Worm (Caenorhabditis elegans) whole organism, L2 larva: ENCODE data around the gene ZK1067.3.

ENCODE experiments used
- C34F6.9 ChIP-seq: fragments of 150-350 bp; optimal IDR thresholded peaks from 2 replicates; lab custom pipeline; 2014; ENCODE audit warnings: missing biosample characterization, missing genetic modification characterization
- F13H6.1 ChIP-seq: sonication (generic microtip); optimal IDR thresholded peaks from 2 replicates; lab custom pipeline; 2016; ENCODE audit warnings: missing genetic modification characterization, missing compliant biosample characterization
- R02D3.7 ChIP-seq: fragments of 150-350 bp; optimal IDR thresholded peaks from 2 replicates; lab custom pipeline; 2014; ENCODE audit warnings: missing biosample characterization, missing genetic modification characterization
- Y55F3AM.14 ChIP-seq: fragments of 200-800 bp; sonication (Bioruptor generic); optimal IDR thresholded peaks from 2 replicates; lab custom pipeline; 2018; ENCODE audit warnings: mild to moderate bottlenecking, missing genetic modification characterization, missing compliant biosample characterization
- alr-1 ChIP-seq: fragments of 150-350 bp; optimal IDR thresholded peaks from 2 replicates; lab custom pipeline; 2014; ENCODE audit warnings: missing biosample characterization, missing genetic modification characterization
- ama-1 ChIP-seq: fragments of 150-350 bp; optimal IDR thresholded peaks from 2 replicates; lab custom pipeline; 2018; ENCODE audit warnings: inconsistent platforms
- ceh-16 ChIP-seq: fragments of 150-350 bp; optimal IDR thresholded peaks from 2 replicates; lab custom pipeline; 2014; ENCODE audit warnings: missing biosample characterization, missing genetic modification characterization
- ceh-82 ChIP-seq: fragments of 150-350 bp; optimal IDR thresholded peaks from 2 replicates; lab custom pipeline; 2014; ENCODE audit warnings: missing biosample characterization, missing genetic modification characterization
- crh-2 ChIP-seq: sonication (generic microtip); optimal IDR thresholded peaks from 2 replicates; lab custom pipeline; 2017; ENCODE audit warnings: missing biosample characterization, missing genetic modification characterization
- dmd-4 ChIP-seq: sonication (generic microtip); optimal IDR thresholded peaks from 2 replicates; lab custom pipeline; 2017; ENCODE audit warnings: missing biosample characterization, missing genetic modification characterization
- egl-27 ChIP-seq: sonication (generic microtip); optimal IDR thresholded peaks from 3 replicates; lab custom pipeline; 2017; ENCODE audit warnings: missing biosample characterization, missing genetic modification reagents, missing genetic modification characterization
- elt-1 ChIP-seq: fragments of 150-350 bp; optimal IDR thresholded peaks from 2 replicates; lab custom pipeline; 2014; ENCODE audit warnings: missing biosample characterization, missing genetic modification characterization
- fos-1 ChIP-seq: fragments of 150-350 bp; optimal IDR thresholded peaks from 2 replicates; lab custom pipeline; 2014; ENCODE audit warnings: missing biosample characterization, missing genetic modification characterization
- gmeb-1 ChIP-seq: fragments of 150-350 bp; optimal IDR thresholded peaks from 2 replicates; lab custom pipeline; 2014; ENCODE audit warnings: missing biosample characterization, missing genetic modification characterization
- lin-11 ChIP-seq: fragments of 150-350 bp; sonication (generic microtip); optimal IDR thresholded peaks from 2 replicates; lab custom pipeline; 2014; ENCODE audit warnings: missing biosample characterization, missing genetic modification characterization, inconsistent platforms, mixed read lengths
- lin-13 ChIP-seq: fragments of 150-350 bp; optimal IDR thresholded peaks from 2 replicates; lab custom pipeline; 2014; ENCODE audit warnings: missing biosample characterization, missing genetic modification reagents, missing genetic modification characterization
- lin-39 ChIP-seq: fragments of 150-350 bp; optimal IDR thresholded peaks from 2 replicates; lab custom pipeline; 2014; ENCODE audit warnings: missing biosample characterization, missing genetic modification reagents, missing genetic modification characterization
- lsy-2 ChIP-seq, 2 experiments: fragments of 150-350 bp in 1 of 2; sonication (generic microtip) in 1 of 2; optimal IDR thresholded peaks; 2 replicates each; lab custom pipeline; 2014 to 2017; ENCODE audit warnings: missing biosample characterization in 2 of 2, missing genetic modification characterization in 2 of 2
- mab-5 ChIP-seq: fragments of 150-350 bp; optimal IDR thresholded peaks from 2 replicates; lab custom pipeline; 2014; ENCODE audit warnings: missing biosample characterization, missing genetic modification characterization
- mbf-1 ChIP-seq: sonication (generic microtip); optimal IDR thresholded peaks from 2 replicates; lab custom pipeline; 2017; ENCODE audit warnings: missing biosample characterization, missing genetic modification characterization
- nhr-10 ChIP-seq: sonication (generic microtip); optimal IDR thresholded peaks from 2 replicates; lab custom pipeline; 2017; ENCODE audit warnings: missing biosample characterization, missing genetic modification characterization
- nhr-11 ChIP-seq: fragments of 150-350 bp; optimal IDR thresholded peaks from 2 replicates; lab custom pipeline; 2014; ENCODE audit warnings: missing biosample characterization, missing genetic modification characterization
- nhr-12 ChIP-seq: fragments of 150-350 bp; optimal IDR thresholded peaks from 2 replicates; lab custom pipeline; 2014; ENCODE audit warnings: missing biosample characterization, missing genetic modification characterization
- nhr-129 ChIP-seq: fragments of 150-350 bp; optimal IDR thresholded peaks from 2 replicates; lab custom pipeline; 2014; ENCODE audit warnings: missing biosample characterization, missing genetic modification characterization
- nhr-21 ChIP-seq: fragments of 150-350 bp; optimal IDR thresholded peaks from 2 replicates; lab custom pipeline; 2014; ENCODE audit warnings: missing biosample characterization, missing genetic modification characterization
- nhr-23 ChIP-seq: fragments of 150-350 bp; optimal IDR thresholded peaks from 2 replicates; lab custom pipeline; 2014; ENCODE audit warnings: missing biosample characterization, missing genetic modification reagents, missing genetic modification characterization
- nhr-25 ChIP-seq: fragments of 150-350 bp; sonication (generic microtip); optimal IDR thresholded peaks from 3 replicates; lab custom pipeline; 2014; ENCODE audit warnings: missing biosample characterization, missing genetic modification characterization
- nhr-6 ChIP-seq: fragments of 150-350 bp; optimal IDR thresholded peaks from 2 replicates; lab custom pipeline; 2014; ENCODE audit warnings: missing biosample characterization, missing genetic modification characterization
- nhr-77 ChIP-seq: fragments of 150-350 bp; optimal IDR thresholded peaks from 2 replicates; lab custom pipeline; 2014; ENCODE audit warnings: missing biosample characterization, missing genetic modification characterization
- sem-4 ChIP-seq: fragments of 150-350 bp; optimal IDR thresholded peaks from 2 replicates; lab custom pipeline; 2014; ENCODE audit warnings: missing biosample characterization, missing genetic modification reagents, missing genetic modification characterization
- sma-3 ChIP-seq: sonication (generic microtip); optimal IDR thresholded peaks from 2 replicates; lab custom pipeline; 2016; ENCODE audit warnings: missing genetic modification reagents, missing genetic modification characterization, missing compliant biosample characterization
- sma-9 ChIP-seq, 2 experiments: fragments of 150-350 bp in 1 of 2; sonication (generic microtip) in 1 of 2; optimal IDR thresholded peaks; 2 replicates each; lab custom pipeline; 2014 to 2016; ENCODE audit warnings: missing genetic modification characterization in 2 of 2, mild to moderate bottlenecking in 1 of 2, missing biosample characterization in 1 of 2, missing compliant biosample characterization in 1 of 2, missing genetic modification reagents in 1 of 2, moderate library complexity in 1 of 2
- unc-39 ChIP-seq: fragments of 150-350 bp; optimal IDR thresholded peaks from 2 replicates; lab custom pipeline; 2014; ENCODE audit warnings: missing biosample characterization, missing genetic modification characterization
- unc-55 ChIP-seq: fragments of 150-350 bp; sonication (generic microtip); optimal IDR thresholded peaks from 3 replicates; lab custom pipeline; 2014; ENCODE audit warnings: missing biosample characterization, missing genetic modification reagents, missing genetic modification characterization
- unc-62 ChIP-seq: fragments of 150-350 bp; optimal IDR thresholded peaks from 2 replicates; lab custom pipeline; 2014; ENCODE audit warnings: missing biosample characterization, missing genetic modification reagents, missing genetic modification characterization
- zag-1 ChIP-seq: fragments of 150-350 bp; optimal IDR thresholded peaks from 2 replicates; lab custom pipeline; 2014; ENCODE audit warnings: missing biosample characterization, missing genetic modification characterization
- ztf-1 ChIP-seq: fragments of 200-800 bp; sonication (Bioruptor generic); conservative IDR thresholded peaks from 2 replicates; pipeline ENCODE4 v1.3.6; 2022; ENCODE audit warnings: missing genetic modification characterization, missing compliant biosample characterization
- ztf-4 ChIP-seq: fragments of 150-350 bp; optimal IDR thresholded peaks from 2 replicates; lab custom pipeline; 2014; ENCODE audit warnings: missing biosample characterization, missing genetic modification characterization

ZK1067.3 gene

ce11 chrII:9262845-9263402 lies 39.9 kb downstream of the ZK1067.3 start:
- no peak for TF ChIP-seq Y55F3AM.14 (GFP tag; lab: Kevin White, UChicago)
- TF ChIP-seq fos-1 = no peak
- no peak for TF ChIP-seq dmd-4 (tag; lab: Kevin White, UChicago)
- no peak for TF ChIP-seq mab-5 (tag; lab: Kevin White, UChicago)
- no peak for TF ChIP-seq ceh-16
- no peak for TF ChIP-seq lin-11 (tag; lab: Kevin White, UChicago)
- no peak for TF ChIP-seq nhr-12
- no peak for TF ChIP-seq nhr-21
- no peak for TF ChIP-seq nhr-25 (tag; lab: Kevin White, UChicago)
- no peak for TF ChIP-seq nhr-11 (tag; lab: Kevin White, UChicago)
- no peak for TF ChIP-seq ama-1 (lab: Kevin White, UChicago)
- TF ChIP-seq unc-62 (GFP tag; lab: Kevin White, UChicago) = no peak

DNA sequence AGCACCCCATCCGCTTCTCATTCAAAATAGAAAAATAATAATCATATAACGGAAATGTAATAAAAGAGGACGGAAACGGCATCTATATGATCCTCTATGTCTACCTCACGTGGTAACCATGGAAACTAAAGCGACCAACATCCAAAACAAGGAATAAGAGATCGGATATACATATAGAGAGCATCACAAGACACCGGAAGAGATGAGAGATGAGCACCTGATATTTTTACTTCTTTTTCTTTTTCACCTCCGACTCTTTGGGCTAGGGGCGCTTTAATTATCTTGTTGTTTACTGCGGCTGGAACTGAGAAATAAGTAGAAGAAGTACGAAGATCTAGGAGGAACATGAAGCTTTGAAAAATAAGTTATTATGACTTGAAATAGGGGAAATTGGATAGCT lies 40.7 kb downstream of the ZK1067.3 start:
- TF ChIP-seq egl-27 (no peak), nhr-129 (tag; lab: Kevin White, UChicago) (peak; percentile 22), lsy-2 (tag; optimal IDR thresholded peaks at IDR 0.05; lab: Kevin White, UChicago) (peak in 1 of 2 experiments; percentile 49), sma-9 (GFP tag; optimal IDR thresholded peaks at IDR 0.05; lab: Kevin White, UChicago) (peak; percentile 17), sma-9 (tag; optimal IDR thresholded peaks at IDR 0.05; lab: Kevin White, UChicago) (no peak), C34F6.9 (tag; lab: Kevin White, UChicago) (peak; percentile 53), R02D3.7 (no peak)

DNA sequence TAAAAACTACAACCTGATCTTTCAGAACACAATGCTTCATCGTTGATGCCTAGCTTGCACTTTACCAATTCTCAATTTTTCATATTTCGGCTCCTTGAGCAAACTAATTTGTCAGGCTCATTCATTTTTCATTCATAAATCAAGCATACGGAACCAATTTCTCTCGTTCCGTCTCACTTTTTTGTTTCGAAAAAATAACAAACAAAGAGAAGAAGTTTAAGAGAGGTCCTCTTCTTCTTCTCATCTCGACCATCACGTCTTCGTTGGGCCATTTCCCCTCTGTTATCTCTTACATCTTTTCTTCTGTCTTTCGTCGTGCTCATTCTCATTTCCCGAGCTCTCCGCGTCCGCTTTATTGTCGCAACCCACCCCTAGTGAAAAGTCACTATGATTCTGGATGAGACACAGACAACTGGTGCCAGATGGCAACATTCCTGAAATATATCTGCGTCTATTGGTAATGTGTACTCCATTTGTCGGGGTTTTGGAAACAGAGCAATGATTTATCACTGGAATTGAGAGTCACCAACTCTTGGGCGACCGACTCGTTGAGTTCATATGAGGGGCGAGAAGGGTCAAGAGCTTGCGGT lies 41.7 kb downstream of the ZK1067.3 start:
- peak; percentile 72 for TF ChIP-seq zag-1
- TF ChIP-seq mab-5 (tag; lab: Kevin White, UChicago) = peak; percentile 83
- TF ChIP-seq mbf-1 (tag; lab: Kevin White, UChicago) = no peak
- peak; percentile 64 for TF ChIP-seq nhr-129 (tag; lab: Kevin White, UChicago)
- TF ChIP-seq sem-4 (tag; lab: Kevin White, UChicago) = peak; percentile 28
- no peak for TF ChIP-seq unc-39 (tag; lab: Kevin White, UChicago)
- peak; percentile 5 for TF ChIP-seq egl-27
- TF ChIP-seq nhr-6 = no peak
- TF ChIP-seq F13H6.1 (tag; lab: Kevin White, UChicago) = peak; percentile 50
- peak; percentile 57 for TF ChIP-seq C34F6.9 (tag; lab: Kevin White, UChicago)
- no peak for TF ChIP-seq nhr-25 (tag; lab: Kevin White, UChicago)
- TF ChIP-seq lsy-2 (tag; optimal IDR thresholded peaks at IDR 0.05; lab: Kevin White, UChicago) = peak in 1 of 2 experiments; percentile 51
- no peak for TF ChIP-seq alr-1 (tag; lab: Kevin White, UChicago)
- TF ChIP-seq ztf-1 (GFP tag; lab: Robert Waterston, UW) = no peak
- TF ChIP-seq crh-2 (tag; lab: Kevin White, UChicago) = peak; percentile 52
- no peak for TF ChIP-seq Y55F3AM.14 (GFP tag; lab: Kevin White, UChicago)
- peak; percentile 28 for TF ChIP-seq sma-9 (GFP tag; optimal IDR thresholded peaks at IDR 0.05; lab: Kevin White, UChicago)
- TF ChIP-seq sma-9 (tag; optimal IDR thresholded peaks at IDR 0.05; lab: Kevin White, UChicago) = no peak
- TF ChIP-seq dmd-4 (tag; lab: Kevin White, UChicago) = no peak
- peak; percentile 54 for TF ChIP-seq unc-55 (GFP tag; lab: Kevin White, UChicago)
- TF ChIP-seq ceh-82 (tag; lab: Kevin White, UChicago) = no peak
- TF ChIP-seq nhr-77 (tag; lab: Kevin White, UChicago) = no peak

DNA sequence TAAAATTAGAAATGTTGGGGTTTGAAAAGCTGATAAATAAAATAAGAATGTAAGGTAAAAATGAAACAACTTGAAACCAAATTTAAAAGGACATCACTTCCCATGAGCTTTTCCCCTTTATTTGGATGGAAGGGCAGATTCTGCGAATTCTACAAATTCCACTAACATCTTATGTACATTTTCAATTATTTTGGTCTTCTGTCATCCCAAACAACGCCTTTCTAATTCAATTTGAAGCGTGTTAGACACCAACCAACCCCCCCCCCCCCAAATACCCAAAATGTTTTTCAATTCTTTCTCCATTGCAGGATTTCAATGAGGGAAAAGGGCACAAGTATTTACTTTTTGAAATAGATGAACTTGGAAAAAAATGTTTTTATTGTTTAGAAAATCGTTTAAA lies 42.6 kb downstream of the ZK1067.3 start:
- no peak for TF ChIP-seq crh-2 (tag; lab: Kevin White, UChicago)
- TF ChIP-seq ztf-1 (GFP tag; lab: Robert Waterston, UW) = no peak
- TF ChIP-seq lin-39 (tag; lab: Kevin White, UChicago) = no peak
- no peak for TF ChIP-seq sma-9 (GFP tag; optimal IDR thresholded peaks at IDR 0.05; lab: Kevin White, UChicago)
- no peak for TF ChIP-seq sma-9 (tag; optimal IDR thresholded peaks at IDR 0.05; lab: Kevin White, UChicago)
- TF ChIP-seq elt-1 (tag; lab: Kevin White, UChicago) = no peak
- no peak for TF ChIP-seq mab-5 (tag; lab: Kevin White, UChicago)
- no peak for TF ChIP-seq unc-55 (GFP tag; lab: Kevin White, UChicago)
- TF ChIP-seq lin-11 (tag; lab: Kevin White, UChicago) = no peak
- no peak for TF ChIP-seq nhr-12
- TF ChIP-seq ztf-4 (tag; lab: Kevin White, UChicago) = no peak
- no peak for TF ChIP-seq nhr-23 (tag; lab: Kevin White, UChicago)
- no peak for TF ChIP-seq nhr-77 (tag; lab: Kevin White, UChicago)
- TF ChIP-seq sma-3 (GFP tag; lab: Kevin White, UChicago) = no peak
- TF ChIP-seq nhr-6 = no peak
- TF ChIP-seq lsy-2 (tag; optimal IDR thresholded peaks at IDR 0.05; lab: Kevin White, UChicago) = no peak
- TF ChIP-seq nhr-10 (tag; lab: Kevin White, UChicago) = no peak
- no peak for TF ChIP-seq nhr-11 (tag; lab: Kevin White, UChicago)
- TF ChIP-seq lin-13 (GFP tag; lab: Kevin White, UChicago) = no peak
- TF ChIP-seq gmeb-1 (tag; lab: Kevin White, UChicago) = no peak
